Worm (Caenorhabditis elegans) whole organism, young adult: ENCODE measurements around the gene inft-2.
"Not testable (repeated sequence)": the region's sequence is repeated elsewhere in the genome, so short reads cannot be mapped to it uniquely, and the experiment has no call there.

Source experiments
- B0336.3 ChIP-seq: fragments of 200-800 bp; sonication (Bioruptor generic); IDR thresholded peaks from 2 replicates; pipeline ENCODE4 v1.3.6; 2022; ENCODE audit warnings: missing genetic modification characterization, missing compliant biosample characterization
- F33H1.4 ChIP-seq: fragments of 200-800 bp; sonication (Bioruptor generic); IDR thresholded peaks from 2 replicates; pipeline ENCODE4 v1.3.6; 2022; ENCODE audit warnings: missing genetic modification reagents, missing genetic modification characterization, missing compliant biosample characterization
- F55B11.4 ChIP-seq: sonication (generic microtip); optimal IDR thresholded peaks from 2 replicates; lab custom pipeline; 2016; ENCODE audit warnings: missing compliant biosample characterization, missing genetic modification characterization, borderline replicate concordance; ENCODE audit not compliant: insufficient read depth
- K11D2.4 ChIP-seq: fragments of 200-800 bp; sonication (Bioruptor generic); IDR thresholded peaks from 2 replicates; pipeline ENCODE4 v1.3.6; 2022; ENCODE audit warnings: missing genetic modification reagents, missing genetic modification characterization, missing compliant biosample characterization
- K12H6.12 ChIP-seq: fragments of 200-800 bp; sonication (Bioruptor generic); optimal IDR thresholded peaks from 2 replicates; lab custom pipeline; 2018; ENCODE audit warnings: mild to moderate bottlenecking, missing genetic modification characterization, missing compliant biosample characterization
- Y53F4B.3 ChIP-seq: fragments of 200-800 bp; sonication (Bioruptor generic); IDR thresholded peaks from 2 replicates; pipeline ENCODE4 v1.3.6; 2022; ENCODE audit warnings: missing genetic modification reagents, missing genetic modification characterization, missing compliant biosample characterization
- Y67H2A.10 ChIP-seq: fragments of 200-800 bp; sonication (Bioruptor generic); conservative IDR thresholded peaks from 2 replicates; pipeline ENCODE4 v1.3.6; 2022; ENCODE audit warnings: missing genetic modification reagents, missing genetic modification characterization, missing compliant biosample characterization
- Y79H2A.3 ChIP-seq: fragments of 200-800 bp; sonication (Bioruptor generic); conservative IDR thresholded peaks from 2 replicates; pipeline ENCODE4 v1.3.6; 2022; ENCODE audit warnings: missing genetic modification reagents, missing genetic modification characterization, missing compliant biosample characterization
- bed-1 ChIP-seq: fragments of 200-800 bp; sonication (Bioruptor generic); IDR thresholded peaks from 2 replicates; pipeline ENCODE4 v1.3.6; 2022; ENCODE audit warnings: missing genetic modification reagents, missing genetic modification characterization, missing compliant biosample characterization
- cebp-1 ChIP-seq, 2 experiments: fragments of 200-800 bp in 1 of 2; sonication (Bioruptor generic) in 1 of 2; sonication (generic microtip) in 1 of 2; IDR thresholded peaks in 1 of 2; optimal IDR thresholded peaks in 1 of 2; 2 replicates each; pipeline versions ENCODE4 v1.3.6 to Lab custom; 2017 to 2022; ENCODE audit warnings: missing compliant biosample characterization in 2 of 2, missing genetic modification characterization in 2 of 2, mild to moderate bottlenecking in 1 of 2, missing genetic modification reagents in 1 of 2, moderate library complexity in 1 of 2
- ceh-100 ChIP-seq: fragments of 200-800 bp; sonication (Bioruptor generic); IDR thresholded peaks from 2 replicates; pipeline ENCODE4 v1.3.6; 2022; ENCODE audit warnings: missing genetic modification reagents, missing genetic modification characterization, missing compliant biosample characterization
- ceh-27 ChIP-seq: fragments of 200-800 bp; sonication (Bioruptor generic); optimal IDR thresholded peaks from 2 replicates; lab custom pipeline; 2018; ENCODE audit warnings: mild to moderate bottlenecking, missing genetic modification characterization, moderate library complexity, missing compliant biosample characterization
- ceh-40 ChIP-seq: fragments of 200-800 bp; sonication (Bioruptor generic); IDR thresholded peaks from 2 replicates; pipeline ENCODE4 v1.3.6; 2022; ENCODE audit warnings: missing genetic modification characterization, missing compliant biosample characterization
- dpl-1 ChIP-seq: fragments of 150-350 bp; optimal IDR thresholded peaks from 2 replicates; lab custom pipeline; 2014; ENCODE audit warnings: missing biosample characterization, missing genetic modification reagents, missing genetic modification characterization
- egl-18 ChIP-seq: fragments of 200-800 bp; sonication (Bioruptor generic); IDR thresholded peaks from 2 replicates; pipeline ENCODE4 v1.3.6; 2022; ENCODE audit warnings: missing genetic modification reagents, missing genetic modification characterization, missing compliant biosample characterization
- ekl-4 ChIP-seq: fragments of 200-800 bp; sonication (Bioruptor generic); IDR thresholded peaks from 2 replicates; pipeline ENCODE4 v1.3.6; 2022; ENCODE audit warnings: missing genetic modification reagents, missing genetic modification characterization, missing compliant biosample characterization
- him-1 ChIP-seq: sonication (generic microtip); optimal IDR thresholded peaks from 2 replicates; lab custom pipeline; 2016; ENCODE audit warnings: missing genotype, missing genetic modification reagents, missing genetic modification characterization, missing compliant biosample characterization
- hmg-1.2 ChIP-seq: fragments of 200-800 bp; sonication (Bioruptor generic); IDR thresholded peaks from 2 replicates; pipeline ENCODE4 v1.3.6; 2022; ENCODE audit warnings: missing genetic modification reagents, missing genetic modification characterization, missing compliant biosample characterization
- hrde-1 ChIP-seq: sonication (generic microtip); optimal IDR thresholded peaks from 2 replicates; lab custom pipeline; 2016; ENCODE audit warnings: missing genetic modification characterization, mild to moderate bottlenecking, missing compliant biosample characterization, moderate library complexity, missing genotype, missing genetic modification reagents, borderline replicate concordance
- let-607 ChIP-seq, 2 experiments: fragments of 200-800 bp in 1 of 2; sonication (Bioruptor generic) in 1 of 2; sonication (generic microtip) in 1 of 2; optimal IDR thresholded peaks; 2 replicates each; lab custom pipeline; 2016 to 2018; ENCODE audit warnings: mild to moderate bottlenecking in 2 of 2, missing compliant biosample characterization in 2 of 2, missing genetic modification characterization in 2 of 2, moderate library complexity in 2 of 2, missing genotype in 1 of 2
- lin-26 ChIP-seq: fragments of 200-800 bp; sonication (Bioruptor generic); IDR thresholded peaks from 2 replicates; pipeline ENCODE4 v1.3.6; 2022; ENCODE audit warnings: missing genetic modification reagents, missing genetic modification characterization, missing compliant biosample characterization
- lin-40 ChIP-seq: sonication (generic microtip); optimal IDR thresholded peaks from 2 replicates; lab custom pipeline; 2016; ENCODE audit warnings: missing genetic modification characterization, mild to moderate bottlenecking, missing compliant biosample characterization, missing genotype, missing genetic modification reagents
- lin-54 ChIP-seq: fragments of 200-800 bp; sonication (Bioruptor generic); optimal IDR thresholded peaks from 2 replicates; lab custom pipeline; 2018; ENCODE audit warnings: mild to moderate bottlenecking, missing genetic modification characterization, missing compliant biosample characterization
- lir-1 ChIP-seq: fragments of 200-800 bp; sonication (Bioruptor generic); conservative IDR thresholded peaks from 2 replicates; pipeline ENCODE4 v1.3.6; 2022; ENCODE audit warnings: missing genetic modification reagents, missing genetic modification characterization, missing compliant biosample characterization
- lsl-1 ChIP-seq: fragments of 200-800 bp; sonication (Bioruptor generic); optimal IDR thresholded peaks from 2 replicates; lab custom pipeline; 2018; ENCODE audit warnings: mild to moderate bottlenecking, missing genetic modification characterization, moderate library complexity, missing compliant biosample characterization
- madf-6 ChIP-seq: fragments of 200-800 bp; sonication (Bioruptor generic); IDR thresholded peaks from 2 replicates; pipeline ENCODE4 v1.3.6; 2022; ENCODE audit warnings: missing genetic modification reagents, missing genetic modification characterization, missing compliant biosample characterization
- mcd-1 ChIP-seq: fragments of 200-800 bp; sonication (Bioruptor generic); IDR thresholded peaks from 2 replicates; pipeline ENCODE4 v1.3.6; 2022; ENCODE audit warnings: missing genetic modification reagents, missing genetic modification characterization, missing compliant biosample characterization
- nfyb-1 ChIP-seq: fragments of 200-800 bp; sonication (Bioruptor generic); IDR thresholded peaks from 2 replicates; pipeline ENCODE4 v1.3.6; 2022; ENCODE audit warnings: missing genetic modification reagents, missing genetic modification characterization, missing compliant biosample characterization
- nhr-179 ChIP-seq: sonication (generic microtip); optimal IDR thresholded peaks from 2 replicates; lab custom pipeline; 2016; ENCODE audit warnings: mild to moderate bottlenecking, missing genetic modification characterization, missing compliant biosample characterization
- nhr-90 ChIP-seq: sonication (generic microtip); optimal IDR thresholded peaks from 2 replicates; lab custom pipeline; 2016; ENCODE audit warnings: missing genotype, mild to moderate bottlenecking, missing genetic modification characterization, missing compliant biosample characterization
- rcor-1 ChIP-seq: fragments of 200-800 bp; sonication (Bioruptor generic); IDR thresholded peaks from 2 replicates; pipeline ENCODE4 v1.3.6; 2022; ENCODE audit warnings: missing genetic modification reagents, missing genetic modification characterization, missing compliant biosample characterization
- sdz-38 ChIP-seq: sonication (generic microtip); optimal IDR thresholded peaks from 2 replicates; lab custom pipeline; 2016; ENCODE audit warnings: missing genotype, missing genetic modification characterization, missing compliant biosample characterization
- snpc-4 ChIP-seq, 5 experiments: fragments of 150-350 bp in 1 of 5; sonication (generic microtip) in 4 of 5; optimal IDR thresholded peaks; 2 replicates each; lab custom pipeline; 2014 to 2018; ENCODE audit warnings: missing genetic modification characterization in 5 of 5, missing biosample characterization in 3 of 5, antibody characterized with exemption in 2 of 5, mild to moderate bottlenecking in 2 of 5, missing compliant biosample characterization in 2 of 5, missing genotype in 2 of 5, moderate library complexity in 2 of 5, missing genetic modification reagents in 1 of 5
- somi-1 ChIP-seq: fragments of 200-800 bp; sonication (Bioruptor generic); optimal IDR thresholded peaks from 2 replicates; lab custom pipeline; 2018; ENCODE audit warnings: mild to moderate bottlenecking, missing genetic modification characterization, missing compliant biosample characterization
- tlf-1 ChIP-seq: fragments of 200-800 bp; sonication (Bioruptor generic); optimal IDR thresholded peaks from 2 replicates; lab custom pipeline; 2018; ENCODE audit warnings: mild to moderate bottlenecking, missing genetic modification characterization, missing compliant biosample characterization
- unc-130 ChIP-seq: sonication (generic microtip); optimal IDR thresholded peaks from 2 replicates; lab custom pipeline; 2016; ENCODE audit warnings: missing genetic modification reagents, missing genetic modification characterization, missing compliant biosample characterization
- xnd-1 ChIP-seq: sonication (generic microtip); optimal IDR thresholded peaks from 2 replicates; lab custom pipeline; 2016; ENCODE audit warnings: missing genotype, missing genetic modification reagents, missing genetic modification characterization, missing compliant biosample characterization
- ztf-25 ChIP-seq: fragments of 200-800 bp; sonication (Bioruptor generic); IDR thresholded peaks from 2 replicates; pipeline ENCODE4 v1.3.6; 2022; ENCODE audit warnings: missing genetic modification reagents, missing genetic modification characterization, missing compliant biosample characterization
- ztf-26 ChIP-seq: sonication (generic microtip); optimal IDR thresholded peaks from 2 replicates; lab custom pipeline; 2017; ENCODE audit warnings: missing genetic modification characterization, missing compliant biosample characterization
- ztf-28 ChIP-seq: fragments of 200-800 bp; sonication (Bioruptor generic); IDR thresholded peaks from 2 replicates; pipeline ENCODE4 v1.3.6; 2022; ENCODE audit warnings: missing genetic modification reagents, missing genetic modification characterization, missing compliant biosample characterization
- ztf-6 ChIP-seq: fragments of 200-800 bp; sonication (Bioruptor generic); IDR thresholded peaks from 2 replicates; pipeline ENCODE4 v1.3.6; 2022; ENCODE audit warnings: missing genetic modification reagents, missing genetic modification characterization, missing compliant biosample characterization

Gene inft-2

ce11 chrV:12963192-12963591, 38.9 kb upstream of the inft-2 start, which contains the start of gene hrg-9:
Gene hrg-9, minus strand, starts transcription at chrV:12963343.
- TF ChIP-seq Y53F4B.3 (GFP tag; lab: Robert Waterston, UW) (no peak), ztf-25 (GFP tag; lab: Robert Waterston, UW) (no peak), lir-1 (GFP tag; lab: Robert Waterston, UW) (no peak), hrde-1 (no peak), bed-1 (no peak), xnd-1 (tag; lab: Kevin White, UChicago) (no peak), unc-130 (GFP tag; lab: Kevin White, UChicago) (no peak), him-1 (no peak)

- no peak for TF ChIP-seq mcd-1 (GFP tag; lab: Robert Waterston, UW)
- TF ChIP-seq ztf-25 (GFP tag; lab: Robert Waterston, UW), result no peak
- TF ChIP-seq F55B11.4 (tag; lab: Kevin White, UChicago), result no peak
Observed at ce11 chrV:12964076-12964475, 38.0 kb upstream of the inft-2 start, which contains the start of gene srd-35. Gene srd-35, plus strand, starts transcription at chrV:12964376.

- TF ChIP-seq nhr-179 (tag; lab: Kevin White, UChicago) (no peak), Y79H2A.3 (GFP tag; lab: Robert Waterston, UW) (no peak), F33H1.4 (no peak), ekl-4 (GFP tag; lab: Robert Waterston, UW) (no peak), sdz-38 (no peak), ceh-40 (no peak)
Observed at ce11 chrV:12967110-12967509, 35.0 kb upstream of the inft-2 start, which contains the start of gene R186.3. Gene R186.3, minus strand, starts transcription at chrV:12967210.

- TF ChIP-seq hmg-1.2 (GFP tag; lab: Robert Waterston, UW) (peak; percentile 92), nfyb-1 (GFP tag; lab: Robert Waterston, UW) (peak; percentile 86), ceh-100 (GFP tag; lab: Robert Waterston, UW) (peak; percentile 72), let-607 (tag; optimal IDR thresholded peaks at IDR 0.05; lab: Kevin White, UChicago) (peak; percentile 91 to 94), rcor-1 (GFP tag; lab: Robert Waterston, UW) (peak; percentile 81), ztf-6 (GFP tag; lab: Robert Waterston, UW) (0 out of 2 replicates have a peak, but pooled peaks have one; percentile 7), ztf-26 (tag; lab: Kevin White, UChicago) (peak; percentile 71), B0336.3 (GFP tag; lab: Robert Waterston, UW) (peak; percentile 76; the same call in 1 of the 2 replicates), lin-26 (GFP tag; lab: Robert Waterston, UW) (peak; percentile 68; the same call in 1 of the 2 replicates), snpc-4 (tag; optimal IDR thresholded peaks at IDR 0.05; lab: Kevin White, UChicago) (peak in 2 of 4 experiments; percentile 58 to 64), ztf-28 (GFP tag; lab: Robert Waterston, UW) (0 out of 2 replicates have a peak, but pooled peaks have one; percentile 18), lir-1 (GFP tag; lab: Robert Waterston, UW) (0 out of 2 replicates have a peak, but pooled peaks have one; percentile 32), K11D2.4 (GFP tag; lab: Robert Waterston, UW) (peak; percentile 91), lsl-1 (peak; percentile 76), egl-18 (0 out of 2 replicates have a peak, but pooled peaks have one; percentile 56), Y67H2A.10 (GFP tag; lab: Robert Waterston, UW) (peak; percentile 68; the same call in 1 of the 2 replicates), dpl-1 (GFP tag; lab: Kevin White, UChicago) (peak; percentile 19), madf-6 (GFP tag; lab: Robert Waterston, UW) (peak; percentile 68), F33H1.4 (peak; percentile 70), cebp-1 (GFP tag; IDR thresholded peaks at IDR 0.05; lab: Robert Waterston, UW) (peak; percentile 57; the same call in 1 of the 2 replicates), cebp-1 (tag; optimal IDR thresholded peaks at IDR 0.05; lab: Kevin White, UChicago) (peak; percentile 58), nhr-90 (tag; lab: Kevin White, UChicago) (peak; percentile 16), ekl-4 (GFP tag; lab: Robert Waterston, UW) (peak; percentile 78), somi-1 (peak; percentile 63), lin-40 (tag; lab: Kevin White, UChicago) (peak; percentile 83), tlf-1 (GFP tag; lab: Kevin White, UChicago) (peak; percentile 57), lin-54 (GFP tag; lab: Kevin White, UChicago) (peak; percentile 66), ceh-27 (GFP tag; lab: Kevin White, UChicago) (peak; percentile 40), K12H6.12 (tag; lab: Kevin White, UChicago) (peak; percentile 67)
- not testable (repeated sequence) for TF ChIP-seq snpc-4 (GFP tag; optimal IDR thresholded peaks at IDR 0.05; lab: Kevin White, UChicago)
Observed at ce11 chrV:12967925-12968327, 34.2 kb upstream of the inft-2 start, which contains the start of gene R186.8. Gene R186.8, minus strand, starts transcription at chrV:12967982.
